Worm (Caenorhabditis elegans) whole organism, midembryonic: Measurements from ENCODE around the gene mec-12.
A peak's percentile ranks its signal among the peaks of the same experiment; 100 is the strongest.

Experiments used
- T22C8.4 ChIP-seq: fragments of 200-800 bp; sonication (Bioruptor generic); IDR thresholded peaks from 2 replicates; pipeline ENCODE4 v1.3.6; 2022; ENCODE audit warnings: missing genetic modification characterization, missing compliant biosample characterization
- cog-1 ChIP-seq: sonication (generic microtip); optimal IDR thresholded peaks from 2 replicates; lab custom pipeline; 2016; ENCODE audit warnings: missing genetic modification characterization, missing compliant biosample characterization
- flt-1 ChIP-seq: fragments of 200-800 bp; sonication (Bioruptor generic); IDR thresholded peaks from 2 replicates; pipeline ENCODE4 v1.3.6; 2022; ENCODE audit warnings: missing genetic modification characterization, missing compliant biosample characterization
- klf-2 ChIP-seq: fragments of 200-800 bp; sonication (Bioruptor generic); conservative IDR thresholded peaks from 2 replicates; pipeline ENCODE4 v1.3.6; 2022; ENCODE audit warnings: missing genetic modification reagents, missing genetic modification characterization, missing compliant biosample characterization
- med-1 ChIP-seq: sonication (generic microtip); optimal IDR thresholded peaks from 2 replicates; lab custom pipeline; 2017; ENCODE audit warnings: missing genetic modification characterization, mild to moderate bottlenecking, missing compliant biosample characterization, antibody characterized with exemption, missing genetic modification reagents; ENCODE audit not compliant: insufficient read depth
- ref-1 ChIP-seq: fragments of 200-800 bp; sonication (Bioruptor generic); conservative IDR thresholded peaks from 2 replicates; pipeline ENCODE4 v1.3.6; 2022; ENCODE audit warnings: missing genetic modification reagents, missing genetic modification characterization, missing compliant biosample characterization
- tab-1 ChIP-seq: fragments of 200-800 bp; sonication (Bioruptor generic); IDR thresholded peaks from 2 replicates; pipeline ENCODE4 v1.3.6; 2022; ENCODE audit warnings: missing genetic modification characterization, missing compliant biosample characterization
- ztf-23 ChIP-seq: fragments of 200-800 bp; sonication (Bioruptor generic); IDR thresholded peaks from 2 replicates; pipeline ENCODE4 v1.3.6; 2022; ENCODE audit warnings: missing genetic modification reagents, missing genetic modification characterization, missing compliant biosample characterization
- ztf-29 ChIP-seq: fragments of 200-800 bp; sonication (Bioruptor generic); IDR thresholded peaks from 2 replicates; pipeline ENCODE4 v1.3.6; 2022; ENCODE audit warnings: missing genetic modification reagents, missing genetic modification characterization, missing compliant biosample characterization

The mec-12 gene

DNA sequence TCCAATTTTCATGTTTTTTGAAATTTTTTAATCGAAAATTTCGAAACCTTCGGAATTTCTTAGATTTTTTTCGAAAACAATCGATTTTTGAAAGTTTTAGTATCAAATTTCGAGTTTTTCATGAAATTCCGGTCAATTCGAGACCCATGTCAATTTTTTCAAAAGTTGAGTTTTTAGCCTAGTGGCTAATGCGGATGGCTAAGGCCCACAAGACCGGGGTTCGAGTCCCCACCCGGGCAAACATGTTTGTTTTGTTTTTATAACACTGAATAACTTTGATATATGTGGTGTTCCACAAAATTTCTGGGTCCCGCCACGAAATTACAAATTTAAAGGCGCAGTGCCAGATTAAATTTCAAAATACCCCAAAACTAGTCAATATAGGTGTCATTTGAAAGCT is 39.6 kb downstream of the mec-12 start:
- no peak for TF ChIP-seq cog-1 (tag; lab: Kevin White, UChicago)
- no peak for TF ChIP-seq med-1
- no peak for TF ChIP-seq tab-1 (GFP tag; lab: Robert Waterston, UW)
- no peak for TF ChIP-seq ztf-29 (GFP tag; lab: Robert Waterston, UW)
- TF ChIP-seq klf-2 (GFP tag; lab: Robert Waterston, UW): no peak
- TF ChIP-seq T22C8.4: no peak
- no peak for TF ChIP-seq ztf-23 (GFP tag; lab: Robert Waterston, UW)
- TF ChIP-seq ref-1: no peak
- no peak for TF ChIP-seq flt-1 (GFP tag; lab: Robert Waterston, UW)

DNA sequence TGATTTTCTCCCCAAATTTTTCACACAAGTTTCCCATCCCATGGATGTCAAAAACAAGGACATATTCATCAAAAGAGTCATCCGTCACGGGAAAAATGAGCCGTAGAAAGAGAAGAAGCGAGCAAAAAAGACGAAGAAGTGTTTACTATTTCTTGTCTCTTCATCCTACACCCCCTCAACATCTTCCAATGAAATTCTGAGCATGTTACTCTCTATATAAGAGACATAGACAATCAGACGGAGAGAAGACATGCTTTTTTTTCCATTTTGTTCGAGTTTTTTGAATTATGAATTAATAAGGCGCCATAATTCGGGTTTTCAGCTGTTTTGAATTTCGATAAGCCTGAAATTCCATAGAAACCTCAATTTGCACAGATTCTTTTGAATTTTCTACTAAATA is 42.9 kb downstream of the mec-12 start:
- no peak for TF ChIP-seq med-1
- TF ChIP-seq cog-1 (tag; lab: Kevin White, UChicago): no peak
- TF ChIP-seq tab-1 (GFP tag; lab: Robert Waterston, UW): no peak
- TF ChIP-seq ztf-23 (GFP tag; lab: Robert Waterston, UW): no peak
- no peak for TF ChIP-seq klf-2 (GFP tag; lab: Robert Waterston, UW)
- no peak for TF ChIP-seq ref-1
- TF ChIP-seq ztf-29 (GFP tag; lab: Robert Waterston, UW): no peak
- TF ChIP-seq T22C8.4: no peak
- TF ChIP-seq flt-1 (GFP tag; lab: Robert Waterston, UW): no peak

DNA sequence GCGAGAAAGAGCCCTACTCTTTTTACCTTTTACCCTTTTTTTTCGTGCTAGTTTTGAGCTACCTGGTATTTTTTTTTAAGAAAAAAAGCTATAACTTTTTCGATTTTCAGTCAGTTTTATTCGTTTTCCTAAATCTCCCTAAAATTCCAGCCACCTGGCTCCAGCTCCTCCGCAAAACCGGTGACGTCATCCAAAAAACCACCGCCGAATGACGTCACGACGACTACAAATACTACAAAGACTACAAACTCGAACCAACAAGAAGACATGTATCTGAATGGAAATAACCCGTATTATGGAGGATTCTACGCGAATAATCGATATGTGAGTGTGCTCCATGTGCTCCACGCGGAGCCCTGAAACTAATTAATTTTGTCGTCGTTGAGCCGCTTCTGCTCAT is 44.3 kb downstream of the mec-12 start:
- TF ChIP-seq ztf-23 (GFP tag; lab: Robert Waterston, UW): no peak

DNA sequence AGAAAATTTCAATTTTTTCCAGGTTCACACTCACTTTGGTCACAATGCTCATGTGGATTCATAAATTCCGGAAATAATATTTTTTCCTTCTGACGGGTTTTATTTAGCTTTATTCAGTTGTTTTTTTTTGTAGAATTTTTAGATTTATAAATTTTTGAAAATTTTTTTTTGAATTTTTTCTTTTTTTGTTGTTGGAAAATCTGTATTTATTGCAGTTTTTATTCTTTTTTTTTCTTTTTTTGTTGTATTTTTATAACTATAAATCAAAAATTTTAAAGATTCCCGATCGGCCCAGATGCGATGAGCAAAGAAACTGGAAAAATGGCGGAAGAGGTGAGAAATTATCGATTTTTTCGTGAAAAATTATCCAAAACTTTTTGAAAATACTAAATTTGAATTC is 47.5 kb downstream of the mec-12 start, which contains the start of gene ccep-135:
ccep-135 (plus strand) TSS at position 301 of the 400 bp plus-strand sequence.
- no peak for TF ChIP-seq flt-1 (GFP tag; lab: Robert Waterston, UW)
- TF ChIP-seq tab-1 (GFP tag; lab: Robert Waterston, UW): no peak
- TF ChIP-seq med-1: no peak
- TF ChIP-seq ztf-23 (GFP tag; lab: Robert Waterston, UW): no peak
- no peak for TF ChIP-seq ztf-29 (GFP tag; lab: Robert Waterston, UW)
- no peak for TF ChIP-seq T22C8.4
- TF ChIP-seq ref-1: no peak
- TF ChIP-seq klf-2 (GFP tag; lab: Robert Waterston, UW): no peak
- TF ChIP-seq cog-1 (tag; lab: Kevin White, UChicago): no peak

DNA sequence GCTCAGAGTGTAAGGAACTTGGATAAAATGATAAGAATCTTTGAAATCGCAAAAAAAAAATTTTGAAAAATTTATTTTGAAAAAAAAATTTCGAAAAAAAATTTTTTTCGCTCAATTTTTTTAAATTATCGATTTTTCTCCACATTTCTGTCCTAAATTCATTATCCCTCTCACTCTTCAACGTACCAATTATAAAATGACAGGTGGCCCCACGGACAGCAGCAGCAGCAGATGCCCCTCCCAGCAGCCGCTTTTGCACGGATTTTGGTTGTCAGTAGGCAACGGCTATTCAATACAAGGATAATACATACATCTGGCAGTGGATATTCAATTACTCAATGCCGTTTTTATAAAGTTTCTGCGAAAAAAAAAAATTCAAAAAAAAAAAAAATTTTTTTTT is 52.6 kb downstream of the mec-12 start, which contains the start of gene sft-1:
sft-1 (plus strand) TSS at position 201 of the 400 bp plus-strand sequence.
- TF ChIP-seq med-1 (no peak), T22C8.4 (peak; percentile 31; the same call in 1 of the 2 replicates), cog-1 (tag; lab: Kevin White, UChicago) (no peak)
